Worm (Caenorhabditis elegans): ENCODE data around the gene gcy-8.

- TF ChIP-seq mbf-1 (tag; optimal IDR thresholded peaks at IDR 0.05) (no peak), lin-11 (tag; optimal IDR thresholded peaks at IDR 0.05) (no peak), nhr-12 (tag; optimal IDR thresholded peaks at IDR 0.05) (no peak), lsy-2 (tag; optimal IDR thresholded peaks at IDR 0.05) (no peak), ceh-82 (tag; optimal IDR thresholded peaks at IDR 0.05) (no peak), snpc-4 (tag; optimal IDR thresholded peaks at IDR 0.05) (no peak), unc-62 (GFP tag; optimal IDR thresholded peaks at IDR 0.05) (no peak), mdl-1 (tag; optimal IDR thresholded peaks at IDR 0.05) (no peak), nhr-25 (tag; optimal IDR thresholded peaks at IDR 0.05) (no peak), unc-39 (tag; optimal IDR thresholded peaks at IDR 0.05) (no peak), gmeb-1 (tag; optimal IDR thresholded peaks at IDR 0.05) (no peak), ceh-16 (tag; optimal IDR thresholded peaks at IDR 0.05) (no peak)
Observed at ce11 chrIV:7898489-7898888, 29.5 kb upstream of the gcy-8 start.

All from whole organism, L2 larva.